Fruit fly (Drosophila melanogaster) whole organism, embryonic: ENCODE measurements around the gene Fer3.

Experiments
- Ada2b ChIP-seq: fragments of 200-800 bp; sonication (Bioruptor generic); IDR thresholded peaks from 2 replicates; pipeline ENCODE4 v1.3.6; 2022; ENCODE audit warnings: missing biosample characterization, missing genetic modification characterization
- CG10959 ChIP-seq: fragments of 200-800 bp; sonication (Bioruptor generic); IDR thresholded peaks from 2 replicates; pipeline ENCODE4 v1.3.6; 2022; ENCODE audit warnings: missing biosample characterization, missing genetic modification characterization
- CG11456 ChIP-seq: fragments of 200-800 bp; sonication (Bioruptor generic); IDR thresholded peaks from 3 replicates; pipeline ENCODE4 v1.3.6; 2022; ENCODE audit warnings: missing biosample characterization, missing genetic modification characterization
- CG11696 ChIP-seq: fragments of 200-800 bp; sonication (Bioruptor generic); IDR thresholded peaks from 2 replicates; pipeline ENCODE4 v1.3.6; 2022; ENCODE audit warnings: missing biosample characterization, missing genetic modification characterization
- CG12942 ChIP-seq: fragments of 200-800 bp; sonication (Bioruptor generic); optimal IDR thresholded peaks from 3 replicates; lab custom pipeline; 2016; ENCODE audit warnings: missing biosample characterization, missing genetic modification characterization
- CG13894 ChIP-seq: fragments of 200-800 bp; sonication (Bioruptor generic); optimal IDR thresholded peaks from 3 replicates; lab custom pipeline; 2018; ENCODE audit warnings: missing biosample characterization, mild to moderate bottlenecking, missing genetic modification characterization, moderate library complexity
- CG17186 ChIP-seq: fragments of 200-800 bp; sonication (Bioruptor generic); optimal IDR thresholded peaks from 3 replicates; lab custom pipeline; 2017; ENCODE audit warnings: missing biosample characterization, missing genetic modification reagents, missing genetic modification characterization
- CG17385 ChIP-seq: fragments of 200-800 bp; sonication (Bioruptor generic); optimal IDR thresholded peaks from 3 replicates; lab custom pipeline; 2018; ENCODE audit warnings: missing biosample characterization, mild to moderate bottlenecking, missing genetic modification characterization
- CG17829 ChIP-seq: fragments of 200-800 bp; optimal IDR thresholded peaks from 2 replicates; lab custom pipeline; 2019; ENCODE audit warnings: missing biosample characterization, mild to moderate bottlenecking, missing genetic modification characterization, moderate library complexity
- CG4730 ChIP-seq: fragments of 200-800 bp; sonication (Bioruptor generic); IDR thresholded peaks from 2 replicates; pipeline ENCODE4 v1.3.6; 2022; ENCODE audit warnings: missing biosample characterization, missing genetic modification characterization
- CG9215 ChIP-seq: fragments of 200-800 bp; sonication (Bioruptor generic); IDR thresholded peaks from 2 replicates; pipeline ENCODE4 v1.3.6; 2022; ENCODE audit warnings: missing biosample characterization, missing genetic modification characterization
- CHES-1-like ChIP-seq: fragments of 200-800 bp; sonication (Bioruptor generic); optimal IDR thresholded peaks from 2 replicates; lab custom pipeline; 2016; ENCODE audit warnings: missing biosample characterization, missing genetic modification characterization
- Doc2 ChIP-seq: fragments of 200-800 bp; sonication (Bioruptor generic); IDR thresholded peaks from 2 replicates; pipeline ENCODE4 v1.3.6; 2022; ENCODE audit warnings: missing biosample characterization, missing genetic modification characterization
- GATAe ChIP-seq: fragments of 200-800 bp; sonication (Bioruptor generic); conservative IDR thresholded peaks from 2 replicates; pipeline ENCODE4 v1.3.6; 2022; ENCODE audit warnings: missing biosample characterization, missing genetic modification characterization
- Hey ChIP-seq: fragments of 200-800 bp; sonication (Bioruptor generic); optimal IDR thresholded peaks from 3 replicates; lab custom pipeline; 2018; ENCODE audit warnings: missing biosample characterization, mild to moderate bottlenecking, missing genetic modification characterization
- HmgZ ChIP-seq: fragments of 200-800 bp; sonication (Bioruptor generic); optimal IDR thresholded peaks from 2 replicates; lab custom pipeline; 2018; ENCODE audit warnings: missing biosample characterization, mild to moderate bottlenecking, missing genetic modification characterization
- Hr51 ChIP-seq, 2 experiments: fragments of 200-800 bp; sonication (Bioruptor generic); optimal IDR thresholded peaks; 2 replicates in 1 of 2; 3 replicates in 1 of 2; lab custom pipeline; 2016 to 2018; ENCODE audit warnings: missing biosample characterization in 2 of 2, missing genetic modification characterization in 2 of 2, mild to moderate bottlenecking in 1 of 2, moderate library complexity in 1 of 2
- Kr ChIP-seq: fragments of 200-800 bp; sonication (Bioruptor generic); optimal IDR thresholded peaks from 2 replicates; lab custom pipeline; 2017; ENCODE audit warnings: missing biosample characterization, mild to moderate bottlenecking, missing genetic modification characterization
- Max ChIP-seq: fragments of 200-800 bp; sonication (Bioruptor generic); optimal IDR thresholded peaks from 2 replicates; lab custom pipeline; 2016; ENCODE audit warnings: missing biosample characterization, mild to moderate bottlenecking, missing genetic modification characterization
- Meics ChIP-seq: fragments of 200-800 bp; sonication (Bioruptor generic); optimal IDR thresholded peaks from 2 replicates; lab custom pipeline; 2017; ENCODE audit warnings: missing biosample characterization, mild to moderate bottlenecking, missing genetic modification characterization
- NFAT ChIP-seq: fragments of 200-800 bp; sonication (Bioruptor generic); IDR thresholded peaks from 2 replicates; pipeline ENCODE4 v1.3.6; 2022; ENCODE audit warnings: missing biosample characterization, missing genetic modification characterization
- Nf-YC ChIP-seq: fragments of 200-800 bp; optimal IDR thresholded peaks from 3 replicates; lab custom pipeline; 2019; ENCODE audit warnings: missing biosample characterization, mild to moderate bottlenecking, missing genetic modification characterization, moderate library complexity
- Pdp1 ChIP-seq, 2 experiments: fragments of 200-800 bp; sonication (Bioruptor generic); optimal IDR thresholded peaks; 3 replicates each; lab custom pipeline; 2016; ENCODE audit warnings: missing biosample characterization in 2 of 2, missing genetic modification characterization in 2 of 2, mild to moderate bottlenecking in 1 of 2, moderate library complexity in 1 of 2
- Rx ChIP-seq: fragments of 200-800 bp; sonication (Bioruptor generic); IDR thresholded peaks from 2 replicates; pipeline ENCODE4 v1.3.6; 2022; ENCODE audit warnings: missing biosample characterization, missing genetic modification characterization
- Ssrp ChIP-seq: fragments of 200-800 bp; sonication (Bioruptor generic); optimal IDR thresholded peaks from 2 replicates; lab custom pipeline; 2018; ENCODE audit warnings: missing biosample characterization, mild to moderate bottlenecking, missing genetic modification characterization, moderate library complexity
- Stat92E ChIP-seq, 3 experiments: fragments of >200 bp in 2 of 3; fragments of 200-800 bp in 1 of 3; sonication (Bioruptor generic) in 1 of 3; optimal IDR thresholded peaks; 2 replicates each; lab custom pipeline; 2017 to 2019; ENCODE audit warnings: missing biosample characterization in 3 of 3, missing genetic modification characterization in 3 of 3, mild to moderate bottlenecking in 1 of 3, moderate library complexity in 1 of 3
- TFAM ChIP-seq: fragments of 200-800 bp; sonication (Bioruptor generic); optimal IDR thresholded peaks from 2 replicates; lab custom pipeline; 2017; ENCODE audit warnings: missing biosample characterization, missing genetic modification characterization, inconsistent platforms
- aop ChIP-seq: fragments of 200-800 bp; sonication (Bioruptor generic); IDR thresholded peaks from 2 replicates; pipeline ENCODE4 v1.3.6; 2022; ENCODE audit warnings: missing biosample characterization, missing genetic modification characterization
- az2 ChIP-seq: fragments of 200-800 bp; sonication (Bioruptor generic); optimal IDR thresholded peaks from 3 replicates; lab custom pipeline; 2016; ENCODE audit warnings: missing biosample characterization, missing genetic modification characterization
- chinmo ChIP-seq: fragments of 200-800 bp; sonication (Bioruptor generic); IDR thresholded peaks from 4 replicates; pipeline ENCODE4 v1.3.6; 2022; ENCODE audit warnings: missing biosample characterization, missing genetic modification characterization; ENCODE audit not compliant: partially characterized antibody
- dan ChIP-seq: fragments of 200-800 bp; sonication (Bioruptor generic); IDR thresholded peaks from 2 replicates; pipeline ENCODE4 v1.3.6; 2022; ENCODE audit warnings: missing biosample characterization, missing genetic modification characterization
- dm ChIP-seq: fragments of 200-800 bp; sonication (Bioruptor generic); optimal IDR thresholded peaks from 3 replicates; lab custom pipeline; 2016; ENCODE audit warnings: missing biosample characterization, missing genetic modification characterization
- exex ChIP-seq: fragments of 200-800 bp; sonication (Bioruptor generic); optimal IDR thresholded peaks from 4 replicates; lab custom pipeline; 2018; ENCODE audit warnings: missing biosample characterization, mild to moderate bottlenecking, missing genetic modification characterization, moderate library complexity
- grn ChIP-seq: fragments of 200-800 bp; sonication (Bioruptor generic); optimal IDR thresholded peaks from 3 replicates; lab custom pipeline; 2017; ENCODE audit warnings: missing biosample characterization, missing genetic modification characterization
- lbe ChIP-seq: fragments of 200-800 bp; sonication (Bioruptor generic); optimal IDR thresholded peaks from 2 replicates; lab custom pipeline; 2016; ENCODE audit warnings: missing biosample characterization, mild to moderate bottlenecking, missing genetic modification characterization
- lola ChIP-seq, 3 experiments: fragments of >200 bp in 2 of 3; fragments of 200-800 bp in 1 of 3; sonication (Bioruptor generic) in 1 of 3; optimal IDR thresholded peaks; 2 replicates each; lab custom pipeline; 2017 to 2019; ENCODE audit warnings: missing biosample characterization in 3 of 3, missing genetic modification characterization in 3 of 3, mild to moderate bottlenecking in 1 of 3, moderate library complexity in 1 of 3
- mirr ChIP-seq: fragments of 200-800 bp; sonication (Bioruptor generic); optimal IDR thresholded peaks from 3 replicates; lab custom pipeline; 2018; ENCODE audit warnings: missing biosample characterization, mild to moderate bottlenecking, missing genetic modification characterization
- mld ChIP-seq: fragments of 200-800 bp; sonication (Bioruptor generic); IDR thresholded peaks from 3 replicates; pipeline ENCODE4 v1.3.6; 2022; ENCODE audit warnings: missing biosample characterization, missing genetic modification characterization; ENCODE audit not compliant: partially characterized antibody
- nau ChIP-seq: fragments of 200-800 bp; sonication (Bioruptor generic); optimal IDR thresholded peaks from 3 replicates; lab custom pipeline; 2017; ENCODE audit warnings: missing biosample characterization, mild to moderate bottlenecking, missing genetic modification characterization, missing genetic modification reagents
- sc ChIP-seq, 3 experiments: fragments of >200 bp in 2 of 3; fragments of 200-800 bp in 1 of 3; sonication (Bioruptor generic) in 1 of 3; optimal IDR thresholded peaks; 2 replicates in 2 of 3; 3 replicates in 1 of 3; lab custom pipeline; 2017; ENCODE audit warnings: mild to moderate bottlenecking in 1 of 3, missing biosample characterization in 1 of 3, missing genetic modification characterization in 1 of 3, missing genetic modification reagents in 1 of 3
- slbo ChIP-seq: fragments of 200-800 bp; sonication (Bioruptor generic); IDR thresholded peaks from 2 replicates; pipeline ENCODE4 v1.3.6; 2022; ENCODE audit warnings: missing biosample characterization, missing genetic modification characterization
- so ChIP-seq: fragments of 200-800 bp; sonication (Bioruptor generic); IDR thresholded peaks from 3 replicates; pipeline ENCODE4 v1.3.6; 2022; ENCODE audit warnings: missing biosample characterization, missing genetic modification characterization
- sob ChIP-seq: fragments of 200-800 bp; sonication (Bioruptor generic); IDR thresholded peaks from 2 replicates; pipeline ENCODE4 v1.3.6; 2022; ENCODE audit warnings: missing biosample characterization, missing genetic modification characterization
- tap ChIP-seq: fragments of 200-800 bp; optimal IDR thresholded peaks from 3 replicates; lab custom pipeline; 2019; ENCODE audit warnings: missing biosample characterization, mild to moderate bottlenecking, missing genetic modification characterization, moderate library complexity
- tin ChIP-seq: fragments of 200-800 bp; sonication (Bioruptor generic); optimal IDR thresholded peaks from 3 replicates; lab custom pipeline; 2016; ENCODE audit warnings: missing biosample characterization, missing genetic modification characterization
- tio ChIP-seq: fragments of 200-800 bp; sonication (Bioruptor generic); optimal IDR thresholded peaks from 2 replicates; lab custom pipeline; 2017; ENCODE audit warnings: missing biosample characterization, missing genetic modification characterization, inconsistent platforms
- tna ChIP-seq: fragments of 200-800 bp; sonication (Bioruptor generic); IDR thresholded peaks from 2 replicates; pipeline ENCODE4 v1.3.6; 2022; ENCODE audit warnings: missing biosample characterization, missing genetic modification characterization; ENCODE audit not compliant: partially characterized antibody
- trem ChIP-seq: fragments of 200-800 bp; optimal IDR thresholded peaks from 3 replicates; lab custom pipeline; 2019; ENCODE audit warnings: missing biosample characterization, mild to moderate bottlenecking, missing genetic modification characterization, moderate library complexity
- ttk ChIP-seq: fragments of 200-800 bp; sonication (Bioruptor generic); IDR thresholded peaks from 2 replicates; pipeline ENCODE4 v2.1.2; 2022; ENCODE audit warnings: missing biosample characterization, missing genetic modification characterization
- tx ChIP-seq: fragments of 200-800 bp; sonication (Bioruptor generic); optimal IDR thresholded peaks from 2 replicates; lab custom pipeline; 2016; ENCODE audit warnings: missing biosample characterization, missing genetic modification characterization

Fer3 gene

dm6 chr3R:11670888-11671287, 23.2 kb downstream of the Fer3 start:
- TF ChIP-seq GATAe (GFP tag; lab: Robert Waterston, UW) (0 out of 2 replicates have a peak, but pooled peaks have one; percentile 26), CG12942 (GFP tag; lab: Kevin White, UChicago) (no peak), tio (GFP tag; lab: Kevin White, UChicago) (no peak), tna (GFP tag; lab: Robert Waterston, UW) (no peak), mirr (GFP tag; lab: Kevin White, UChicago) (peak; percentile 63), Stat92E (GFP tag; optimal IDR thresholded peaks at IDR 0.05; lab: Kevin White, UChicago) (no peak), NFAT (GFP tag; lab: Robert Waterston, UW) (no peak), dm (no peak), tap (tag; lab: Kevin White, UChicago) (no peak), Ssrp (tag; lab: Kevin White, UChicago) (no peak), CG17829 (tag; lab: Kevin White, UChicago) (no peak), Hey (peak; percentile 49), TFAM (no peak), Kr (GFP tag; lab: Kevin White, UChicago) (no peak), Doc2 (no peak), CG10959 (no peak), az2 (no peak), Hr51 (GFP tag; optimal IDR thresholded peaks at IDR 0.05; lab: Kevin White, UChicago) (no peak), trem (tag; lab: Kevin White, UChicago) (no peak), ttk (GFP tag; lab: Robert Waterston, UW) (no peak), Max (GFP tag; lab: Kevin White, UChicago) (no peak), tx (GFP tag; lab: Kevin White, UChicago) (no peak), nau (GFP tag; lab: Kevin White, UChicago) (no peak), CHES-1-like (no peak), exex (tag; lab: Kevin White, UChicago) (peak; percentile 79), CG11456 (GFP tag; lab: Robert Waterston, UW) (no peak), Ada2b (GFP tag; lab: Robert Waterston, UW) (no peak), tin (GFP tag; lab: Kevin White, UChicago) (no peak), slbo (GFP tag; lab: Robert Waterston, UW) (no peak), HmgZ (tag; lab: Kevin White, UChicago) (no peak), lola (GFP tag; optimal IDR thresholded peaks at IDR 0.05; lab: Kevin White, UChicago) (no peak), aop (GFP tag; lab: Robert Waterston, UW) (no peak), CG13894 (tag; lab: Kevin White, UChicago) (no peak), Nf-YC (no peak), Pdp1 (GFP tag; optimal IDR thresholded peaks at IDR 0.05; lab: Kevin White, UChicago) (peak in 1 of 2 experiments; percentile 20), grn (peak; percentile 75), CG4730 (GFP tag; lab: Robert Waterston, UW) (no peak), mld (GFP tag; lab: Robert Waterston, UW) (no peak), lbe (GFP tag; lab: Kevin White, UChicago) (no peak), dan (no peak), chinmo (GFP tag; lab: Robert Waterston, UW) (0 out of 4 replicates have a peak, but pooled peaks have one; percentile 27), sc (optimal IDR thresholded peaks at IDR 0.05; lab: Kevin White, UChicago) (no peak), sc (GFP tag; optimal IDR thresholded peaks at IDR 0.05; lab: Kevin White, UChicago) (no peak), CG17385 (no peak), Rx (GFP tag; lab: Robert Waterston, UW) (no peak), Meics (GFP tag; lab: Kevin White, UChicago) (no peak), sob (GFP tag; lab: Robert Waterston, UW) (no peak), CG9215 (GFP tag; lab: Robert Waterston, UW) (no peak), CG17186 (GFP tag; lab: Kevin White, UChicago) (no peak), CG11696 (no peak), so (no peak)
